Worm (Caenorhabditis elegans): ENCODE measurements around the gene F42D1.4.

F42D1.4 gene

ce11 chrX:14806936-14807335 lies at the start of gene F42D1.4:
TSS of gene F42D1.4 (plus strand) at chrX:14807236.
- TF ChIP-seq C08G9.2 (tag; optimal IDR thresholded peaks at IDR 0.05) (no peak), ceh-34 (tag; optimal IDR thresholded peaks at IDR 0.05) (no peak), hlh-15 (tag; optimal IDR thresholded peaks at IDR 0.05) (no peak), ceh-30 (tag; optimal IDR thresholded peaks at IDR 0.05) (no peak), ztf-16 (tag; optimal IDR thresholded peaks at IDR 0.05) (no peak), ceh-22 (tag; optimal IDR thresholded peaks at IDR 0.05) (no peak), lin-11 (tag; optimal IDR thresholded peaks at IDR 0.05) (no peak), rnt-1 (tag; optimal IDR thresholded peaks at IDR 0.05) (no peak), lim-6 (tag; optimal IDR thresholded peaks at IDR 0.05) (no peak), ceh-48 (tag; optimal IDR thresholded peaks at IDR 0.05) (no peak), pros-1 (tag; optimal IDR thresholded peaks at IDR 0.05) (no peak), ceh-19 (GFP tag; optimal IDR thresholded peaks at IDR 0.05) (no peak), sox-4 (tag; optimal IDR thresholded peaks at IDR 0.05) (no peak), hlh-6 (tag; optimal IDR thresholded peaks at IDR 0.05) (no peak), hlh-13 (GFP tag; optimal IDR thresholded peaks at IDR 0.05) (no peak)

DNA sequence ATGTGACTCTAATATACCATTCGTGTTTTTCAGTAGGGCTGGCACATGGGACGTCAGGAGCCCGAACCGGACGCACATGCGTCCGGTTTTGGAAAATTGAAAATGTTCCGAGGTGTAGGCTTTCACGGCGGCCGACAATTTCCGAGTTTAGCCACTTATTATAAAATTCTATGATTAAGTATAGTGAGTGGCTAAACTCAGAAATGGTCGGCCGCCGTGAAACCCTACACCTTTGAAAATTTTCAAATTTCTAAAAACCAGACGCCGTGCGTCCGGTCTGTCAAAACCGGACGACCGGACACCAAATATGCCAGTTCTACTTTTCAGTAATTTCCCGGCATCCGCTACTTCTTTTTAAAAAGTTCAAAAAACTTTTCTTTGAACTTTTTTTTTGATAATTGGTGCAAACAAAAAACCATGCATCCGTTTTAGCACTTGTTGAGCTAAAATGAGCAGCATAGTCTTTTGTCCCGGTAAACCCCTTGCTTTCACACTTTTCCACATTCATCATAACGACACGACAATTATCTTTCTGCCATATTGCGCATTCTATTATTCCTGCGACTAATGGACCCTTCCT lies 49.3 kb upstream of the F42D1.4 start:
- TF ChIP-seq mec-3 (tag; optimal IDR thresholded peaks at IDR 0.05; ENCODE audit: borderline replicate concordance) (no peak), sox-2 (GFP tag; IDR thresholded peaks at IDR 0.05) (peak; percentile 47; the same call in 1 of the 2 replicates)

- no peak for TF ChIP-seq rnt-1 (tag; optimal IDR thresholded peaks at IDR 0.05)
Measured at ce11 chrX:14759549-14759948, 47.5 kb upstream of the F42D1.4 start.

DNA sequence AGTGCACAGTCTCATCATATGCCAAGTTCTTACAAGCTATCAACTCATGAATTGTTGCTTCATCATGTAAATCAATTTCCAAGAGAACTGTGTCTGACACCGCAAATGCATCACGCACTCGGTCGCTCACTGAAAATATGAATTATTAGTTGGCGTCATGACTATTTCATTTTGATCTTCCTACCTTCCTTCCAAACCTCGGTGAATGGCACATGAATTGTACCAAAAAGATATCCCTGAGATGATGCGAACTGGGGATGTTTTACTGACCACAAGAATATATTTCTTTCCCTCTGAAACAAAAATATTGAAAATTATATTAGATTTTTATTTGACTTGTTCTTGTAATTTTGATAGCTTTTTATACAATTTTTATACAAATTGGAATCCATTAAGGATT lies 46.9 kb upstream of the F42D1.4 start:
- TF ChIP-seq madf-2 (tag; optimal IDR thresholded peaks at IDR 0.05), result no peak
- TF ChIP-seq ceh-24 (tag; optimal IDR thresholded peaks at IDR 0.05), result no peak
- TF ChIP-seq fax-1 (tag; optimal IDR thresholded peaks at IDR 0.05), result no peak
- no peak for TF ChIP-seq odd-2 (tag; optimal IDR thresholded peaks at IDR 0.05)

DNA sequence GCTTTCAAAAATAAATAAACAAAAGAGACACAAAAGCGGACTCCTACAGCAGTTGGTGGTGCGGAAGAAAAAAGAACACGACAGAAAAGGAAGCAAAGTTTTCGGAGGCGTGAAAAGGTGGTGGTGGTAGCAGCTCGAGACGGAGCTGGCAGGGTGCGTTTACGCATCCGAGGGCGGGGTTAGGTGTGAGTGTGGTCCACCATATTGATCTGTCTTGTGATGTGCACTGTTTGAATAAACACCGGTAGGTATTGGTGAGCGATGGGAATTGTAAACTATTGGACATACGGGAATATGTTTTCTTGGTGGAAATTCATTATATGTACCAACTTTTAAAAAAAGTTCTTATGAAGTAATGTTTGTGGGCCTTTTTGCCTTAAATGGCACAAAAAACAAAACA lies 46.0 kb upstream of the F42D1.4 start, which contains the start of gene C05G5.5:
Gene C05G5.5 (minus strand): TSS at position 101 of the 400 bp plus-strand sequence.
- TF ChIP-seq F13H6.1 (tag; optimal IDR thresholded peaks at IDR 0.05) (no peak), fax-1 (tag; optimal IDR thresholded peaks at IDR 0.05) (no peak), hlh-8 (tag; optimal IDR thresholded peaks at IDR 0.05) (no peak), nhr-232 (tag; optimal IDR thresholded peaks at IDR 0.05) (no peak)

ce11 chrX:14767813-14768212 lies 39.2 kb upstream of the F42D1.4 start:
- TF ChIP-seq nhr-11 (tag; optimal IDR thresholded peaks at IDR 0.05) (no peak), pat-9 (tag; optimal IDR thresholded peaks at IDR 0.05) (no peak)

DNA sequence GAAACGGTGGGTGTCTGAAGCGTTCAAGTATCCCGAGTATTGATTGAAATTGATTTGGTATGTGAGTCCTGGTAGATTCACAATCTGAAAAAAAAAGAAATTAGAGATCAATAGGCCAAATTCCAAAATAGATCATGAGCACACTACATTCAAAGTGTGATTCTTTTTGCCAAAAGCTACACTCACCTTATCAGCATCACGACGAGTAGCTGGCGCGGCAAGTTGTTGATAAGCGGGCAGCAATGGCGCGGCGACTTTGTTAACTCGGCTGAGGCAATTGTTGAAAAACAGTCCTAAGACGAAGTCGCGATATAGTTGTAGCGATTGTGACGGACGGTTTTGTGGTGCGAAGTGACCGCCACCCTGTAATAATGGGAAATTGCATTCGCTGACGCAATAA lies 38.0 kb upstream of the F42D1.4 start:
- no peak for TF ChIP-seq ceh-34 (tag; optimal IDR thresholded peaks at IDR 0.05)
- no peak for TF ChIP-seq K02D7.2 (tag; optimal IDR thresholded peaks at IDR 0.05)
- no peak for TF ChIP-seq gmeb-2 (tag; optimal IDR thresholded peaks at IDR 0.05)
- no peak for TF ChIP-seq ceh-9 (tag; optimal IDR thresholded peaks at IDR 0.05)
- no peak for TF ChIP-seq lin-11 (tag; optimal IDR thresholded peaks at IDR 0.05)
- no peak for TF ChIP-seq che-1 (tag; optimal IDR thresholded peaks at IDR 0.05)
- TF ChIP-seq syd-9 (tag; optimal IDR thresholded peaks at IDR 0.05), result no peak
- TF ChIP-seq zip-5 (tag; optimal IDR thresholded peaks at IDR 0.05), result no peak
- no peak for TF ChIP-seq hlh-8 (tag; optimal IDR thresholded peaks at IDR 0.05)
- TF ChIP-seq nhr-232 (tag; optimal IDR thresholded peaks at IDR 0.05), result no peak
